Worm (Caenorhabditis elegans): ENCODE data around the gene clec-121.
"Not testable (repeated sequence)": the region's sequence is repeated elsewhere in the genome, so short reads cannot be mapped to it uniquely, and the experiment has no call there.

The clec-121 gene

DNA sequence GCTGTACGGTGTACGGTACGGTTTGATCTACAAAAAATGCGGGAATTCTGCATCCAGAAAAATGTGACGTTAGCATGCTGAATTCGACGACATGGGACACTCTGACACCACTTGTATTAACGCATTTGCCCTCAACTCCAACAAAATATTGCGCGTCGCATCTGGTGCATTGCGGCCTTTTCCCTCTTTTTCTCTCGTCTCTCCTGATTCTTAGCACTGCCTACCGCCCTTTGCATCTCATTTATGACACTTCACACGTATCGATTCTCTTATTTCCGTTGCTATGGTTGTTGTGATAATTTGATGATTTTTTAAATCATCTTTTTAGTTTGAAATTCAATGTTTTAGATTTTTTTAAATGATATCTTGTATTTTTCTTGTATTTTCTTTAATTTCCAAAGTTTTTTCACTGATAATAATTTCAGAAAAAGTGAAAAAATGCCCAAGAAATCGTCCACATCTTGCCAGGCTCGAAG is 16.8 kb downstream of the clec-121 start, which contains the start of gene T10D4.6:
TSS of gene T10D4.6 (plus strand) at position 426 of the 476 bp plus-strand sequence.
- TF ChIP-seq peb-1 (tag; optimal IDR thresholded peaks at IDR 0.05), result no peak
- TF ChIP-seq ztf-4 (tag; optimal IDR thresholded peaks at IDR 0.05), result no peak
- TF ChIP-seq elt-1 (tag; optimal IDR thresholded peaks at IDR 0.05), result no peak
- peak; percentile 72 for TF ChIP-seq C34F6.9 (tag; optimal IDR thresholded peaks at IDR 0.05)
- TF ChIP-seq mbf-1 (tag; optimal IDR thresholded peaks at IDR 0.05), result no peak
- TF ChIP-seq lsy-2 (tag; optimal IDR thresholded peaks at IDR 0.05), result no peak
- TF ChIP-seq unc-55 (GFP tag; optimal IDR thresholded peaks at IDR 0.05), result peak; percentile 28
- TF ChIP-seq mdl-1 (tag; optimal IDR thresholded peaks at IDR 0.05), result no peak
- TF ChIP-seq mab-5 (tag; optimal IDR thresholded peaks at IDR 0.05), result no peak
- no peak for TF ChIP-seq sma-9 (GFP tag; optimal IDR thresholded peaks at IDR 0.05)
- TF ChIP-seq sma-9 (tag; optimal IDR thresholded peaks at IDR 0.05), result no peak
- TF ChIP-seq alr-1 (tag; optimal IDR thresholded peaks at IDR 0.05), result no peak
- no peak for TF ChIP-seq ZK546.5 (tag; optimal IDR thresholded peaks at IDR 0.05)
- no peak for TF ChIP-seq sma-3 (GFP tag; optimal IDR thresholded peaks at IDR 0.05)
- peak; percentile 30 for TF ChIP-seq crh-2 (tag; optimal IDR thresholded peaks at IDR 0.05)
- peak; percentile 25 for TF ChIP-seq nhr-129 (tag; optimal IDR thresholded peaks at IDR 0.05)
- no peak for TF ChIP-seq skn-1 (tag; optimal IDR thresholded peaks at IDR 0.05)
- TF ChIP-seq ama-1 (optimal IDR thresholded peaks at IDR 0.05), result no peak
- TF ChIP-seq lin-39 (tag; optimal IDR thresholded peaks at IDR 0.05), result no peak
- TF ChIP-seq Y55F3AM.14 (GFP tag; optimal IDR thresholded peaks at IDR 0.05), result no peak
- TF ChIP-seq snpc-4 (tag; optimal IDR thresholded peaks at IDR 0.05), result no peak

DNA sequence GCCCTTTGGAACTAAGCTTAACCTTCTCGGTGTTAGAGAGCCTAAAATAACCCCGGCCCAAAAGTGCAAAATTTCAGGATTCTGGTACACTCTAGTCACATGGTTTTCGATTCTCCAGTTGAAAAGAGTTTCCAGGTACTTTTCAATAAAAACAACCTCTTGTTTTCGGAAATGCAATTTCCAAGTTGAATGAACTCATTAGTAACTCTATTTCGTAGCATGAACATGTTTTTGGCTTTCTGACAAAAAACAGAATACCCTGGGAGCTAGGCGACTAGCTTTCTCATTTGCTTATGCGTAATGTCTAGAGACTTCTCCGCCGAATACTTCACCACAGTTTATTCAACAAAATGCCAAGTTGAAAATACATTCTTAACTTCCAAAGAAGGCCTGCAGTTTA is 21.1 kb downstream of the clec-121 start, which contains the start of gene srh-71:
TSS of gene srh-71 (plus strand) at position 301 of the 400 bp plus-strand sequence.
- no peak for TF ChIP-seq ztf-11 (tag; optimal IDR thresholded peaks at IDR 0.05)
- TF ChIP-seq ZK546.5 (tag; optimal IDR thresholded peaks at IDR 0.05), result no peak
- TF ChIP-seq alr-1 (tag; optimal IDR thresholded peaks at IDR 0.05), result no peak
- TF ChIP-seq mdl-1 (tag; optimal IDR thresholded peaks at IDR 0.05), result no peak
- no peak for TF ChIP-seq lin-39 (tag; optimal IDR thresholded peaks at IDR 0.05)
- no peak for TF ChIP-seq Y55F3AM.14 (GFP tag; optimal IDR thresholded peaks at IDR 0.05)
- TF ChIP-seq unc-55 (GFP tag; optimal IDR thresholded peaks at IDR 0.05), result no peak
- TF ChIP-seq lin-13 (GFP tag; optimal IDR thresholded peaks at IDR 0.05), result no peak
- no peak for TF ChIP-seq nhr-129 (tag; optimal IDR thresholded peaks at IDR 0.05)
- no peak for TF ChIP-seq blmp-1 (tag; optimal IDR thresholded peaks at IDR 0.05; ENCODE audit: insufficient read depth)
- TF ChIP-seq F13H6.1 (tag; optimal IDR thresholded peaks at IDR 0.05), result no peak
- TF ChIP-seq ceh-16 (tag; optimal IDR thresholded peaks at IDR 0.05), result no peak
- no peak for TF ChIP-seq sma-9 (GFP tag; optimal IDR thresholded peaks at IDR 0.05)
- no peak for TF ChIP-seq sma-9 (tag; optimal IDR thresholded peaks at IDR 0.05)
- TF ChIP-seq unc-39 (tag; optimal IDR thresholded peaks at IDR 0.05), result no peak
- TF ChIP-seq unc-62 (GFP tag; optimal IDR thresholded peaks at IDR 0.05), result no peak
- TF ChIP-seq nhr-237 (tag; optimal IDR thresholded peaks at IDR 0.05), result no peak
- no peak for TF ChIP-seq elt-3 (tag; optimal IDR thresholded peaks at IDR 0.05)
- no peak for TF ChIP-seq nhr-6 (tag; optimal IDR thresholded peaks at IDR 0.05)

DNA sequence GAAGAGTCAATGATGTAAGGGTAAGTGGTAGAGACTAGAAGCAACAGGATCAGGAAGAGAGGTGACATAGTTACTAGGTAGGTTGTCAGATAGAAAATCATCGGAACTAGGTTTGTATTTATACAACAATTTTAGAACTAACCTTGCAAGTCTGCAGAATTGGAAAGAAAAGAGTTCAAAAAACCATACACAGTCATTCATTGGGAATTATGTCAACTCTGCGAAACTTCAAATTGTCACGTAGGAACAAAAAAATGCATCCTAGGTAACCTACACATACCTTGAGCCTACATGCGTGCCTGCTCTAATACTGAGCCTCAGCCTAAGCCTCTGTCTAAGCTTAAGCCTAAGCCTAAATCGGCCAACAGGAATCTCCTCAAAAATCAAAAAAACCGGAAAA is 24.2 kb downstream of the clec-121 start, which contains the start of gene ins-19:
TSS of gene ins-19 (minus strand) at position 101 of the 400 bp plus-strand sequence.
- no peak for TF ChIP-seq C34F6.9 (tag; optimal IDR thresholded peaks at IDR 0.05)
- no peak for TF ChIP-seq nhr-23 (tag; optimal IDR thresholded peaks at IDR 0.05)
- TF ChIP-seq nhr-11 (tag; optimal IDR thresholded peaks at IDR 0.05), result no peak
- TF ChIP-seq gmeb-1 (tag; optimal IDR thresholded peaks at IDR 0.05), result no peak
- no peak for TF ChIP-seq lin-39 (tag; optimal IDR thresholded peaks at IDR 0.05)
- no peak for TF ChIP-seq zag-1 (tag; optimal IDR thresholded peaks at IDR 0.05)
- no peak for TF ChIP-seq fos-1 (tag; optimal IDR thresholded peaks at IDR 0.05)

DNA sequence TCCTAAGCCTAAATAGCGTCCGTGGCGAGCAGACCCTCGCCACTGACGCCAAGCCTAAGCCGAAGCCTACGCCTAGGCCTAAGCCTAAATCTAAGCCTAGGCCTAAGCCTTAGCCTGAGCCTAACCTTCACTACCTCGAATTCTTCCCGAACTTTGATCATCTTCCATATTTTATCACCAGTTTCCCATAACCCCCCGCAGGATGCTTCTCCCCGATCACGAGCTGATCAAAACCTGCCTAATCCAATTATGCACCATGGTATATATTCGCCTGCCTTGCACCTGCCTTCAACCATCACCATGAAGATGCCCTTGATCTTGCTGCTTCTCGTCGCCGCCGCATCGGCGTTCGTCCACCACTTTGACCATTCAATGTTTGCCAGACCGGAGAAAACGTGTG is 24.6 kb downstream of the clec-121 start, which contains the start of gene ins-31:
TSS of gene ins-31 (plus strand) at position 301 of the 400 bp plus-strand sequence.
- not testable (repeated sequence) for TF ChIP-seq F13H6.1, mdl-1, dmd-4 (tag; optimal IDR thresholded peaks at IDR 0.05)

Data from whole organism, L2 larva.